Worm (Caenorhabditis elegans) whole organism, L3 larva: ENCODE data around the gene K09B11.4.

Experiments used
- aly-2 ChIP-seq: fragments of 150-350 bp; optimal IDR thresholded peaks from 2 replicates; lab custom pipeline; 2014; ENCODE audit warnings: missing biosample characterization, missing genetic modification characterization
- ceh-82 ChIP-seq: fragments of 150-350 bp; optimal IDR thresholded peaks from 2 replicates; lab custom pipeline; 2014; ENCODE audit warnings: missing biosample characterization, missing genetic modification characterization
- elt-3 ChIP-seq, 3 experiments: fragments of 150-350 bp in 1 of 3; sonication (generic microtip) in 2 of 3; optimal IDR thresholded peaks; 2 replicates in 2 of 3; 4 replicates in 1 of 3; lab custom pipeline; 2014 to 2017; ENCODE audit warnings: missing biosample characterization in 3 of 3, missing genetic modification characterization in 3 of 3
- lin-39 ChIP-seq: fragments of 150-350 bp; optimal IDR thresholded peaks from 2 replicates; lab custom pipeline; 2018; ENCODE audit warnings: missing biosample characterization, missing genetic modification reagents, missing genetic modification characterization
- nhr-77 ChIP-seq: fragments of 150-350 bp; optimal IDR thresholded peaks from 2 replicates; lab custom pipeline; 2014; ENCODE audit warnings: missing biosample characterization, missing genetic modification characterization

ce11 chrIV:13460876-13461275, 31.5 kb downstream of the K09B11.4 start, which contains the start of gene Y38H8A.12:
- TF ChIP-seq elt-3 (tag; optimal IDR thresholded peaks at IDR 0.05; lab: Kevin White, UChicago) (no peak), aly-2 (tag; lab: Kevin White, UChicago) (no peak), lin-39 (tag; lab: Kevin White, UChicago) (no peak), ceh-82 (tag; lab: Kevin White, UChicago) (no peak), nhr-77 (tag; lab: Kevin White, UChicago) (no peak)
